Worm (Caenorhabditis elegans) whole organism, late embryonic: ENCODE results near the gene D2096.5.
A peak's percentile ranks its signal among the peaks of the same experiment; 100 is the strongest.
"Not testable (repeated sequence)": the region's sequence is repeated elsewhere in the genome, so short reads cannot be mapped to it uniquely, and the experiment has no call there.

Experiments used
- C08G9.2 ChIP-seq: sonication (generic microtip); optimal IDR thresholded peaks from 2 replicates; lab custom pipeline; 2016; ENCODE audit warnings: mild to moderate bottlenecking, missing genetic modification characterization, moderate library complexity, missing compliant biosample characterization
- F13H6.1 ChIP-seq: sonication (generic microtip); optimal IDR thresholded peaks from 2 replicates; lab custom pipeline; 2016; ENCODE audit warnings: missing genetic modification characterization, missing compliant biosample characterization
- K02D7.2 ChIP-seq: sonication (generic microtip); optimal IDR thresholded peaks from 2 replicates; lab custom pipeline; 2017; ENCODE audit warnings: mild to moderate bottlenecking, missing genetic modification characterization, missing compliant biosample characterization
- K09A11.1 ChIP-seq: sonication (generic microtip); optimal IDR thresholded peaks from 2 replicates; lab custom pipeline; 2017; ENCODE audit warnings: antibody characterized with exemption, mild to moderate bottlenecking, missing genetic modification characterization, missing compliant biosample characterization; ENCODE audit not compliant: insufficient read depth
- T23F11.4 ChIP-seq: fragments of 200-800 bp; sonication (Bioruptor generic); optimal IDR thresholded peaks from 2 replicates; lab custom pipeline; 2018; ENCODE audit warnings: mild to moderate bottlenecking, missing genetic modification characterization, missing compliant biosample characterization
- Y22D7AL.16 ChIP-seq: sonication (generic microtip); optimal IDR thresholded peaks from 2 replicates; lab custom pipeline; 2016; ENCODE audit warnings: missing genetic modification characterization, missing compliant biosample characterization
- ama-1 ChIP-seq: fragments of 150-350 bp; optimal IDR thresholded peaks from 2 replicates; lab custom pipeline; 2014
- ceh-14 ChIP-seq: sonication (generic microtip); optimal IDR thresholded peaks from 2 replicates; lab custom pipeline; 2016; ENCODE audit warnings: missing genotype, missing genetic modification characterization, missing compliant biosample characterization
- ceh-18 ChIP-seq: sonication (generic microtip); optimal IDR thresholded peaks from 2 replicates; lab custom pipeline; 2016; ENCODE audit warnings: missing genetic modification characterization, missing compliant biosample characterization
- ceh-2 ChIP-seq: sonication (generic microtip); optimal IDR thresholded peaks from 2 replicates; lab custom pipeline; 2016; ENCODE audit warnings: missing genotype, missing genetic modification characterization, missing compliant biosample characterization
- ceh-45 ChIP-seq: fragments of 200-800 bp; sonication (Bioruptor generic); IDR thresholded peaks from 2 replicates; pipeline ENCODE4 v1.3.6; 2022; ENCODE audit warnings: missing genetic modification reagents, missing genetic modification characterization, missing compliant biosample characterization
- ceh-48 ChIP-seq: sonication (generic microtip); optimal IDR thresholded peaks from 2 replicates; lab custom pipeline; 2016; ENCODE audit warnings: missing genetic modification characterization, inconsistent platforms, missing compliant biosample characterization
- che-1 ChIP-seq: sonication (generic microtip); optimal IDR thresholded peaks from 2 replicates; lab custom pipeline; 2016; ENCODE audit warnings: mild to moderate bottlenecking, missing genetic modification characterization, missing compliant biosample characterization
- dmd-4 ChIP-seq: sonication (generic microtip); optimal IDR thresholded peaks from 2 replicates; lab custom pipeline; 2016; ENCODE audit warnings: borderline replicate concordance, missing genetic modification characterization, missing compliant biosample characterization
- elt-2 ChIP-seq: sonication (generic microtip); optimal IDR thresholded peaks from 2 replicates; lab custom pipeline; 2016; ENCODE audit warnings: missing genetic modification reagents, missing genetic modification characterization, missing compliant biosample characterization
- elt-4 ChIP-seq: sonication (generic microtip); optimal IDR thresholded peaks from 2 replicates; lab custom pipeline; 2016; ENCODE audit warnings: missing genetic modification characterization, missing compliant biosample characterization
- ets-4 ChIP-seq: sonication (generic microtip); optimal IDR thresholded peaks from 2 replicates; lab custom pipeline; 2016; ENCODE audit warnings: missing genetic modification characterization, missing compliant biosample characterization
- eyg-1 ChIP-seq: sonication (generic microtip); optimal IDR thresholded peaks from 2 replicates; lab custom pipeline; 2016; ENCODE audit warnings: missing genotype, missing genetic modification characterization, missing compliant biosample characterization
- gmeb-2 ChIP-seq: sonication (generic microtip); optimal IDR thresholded peaks from 2 replicates; lab custom pipeline; 2016; ENCODE audit warnings: missing genetic modification characterization, inconsistent platforms, missing compliant biosample characterization
- hlh-15 ChIP-seq: sonication (generic microtip); optimal IDR thresholded peaks from 2 replicates; lab custom pipeline; 2016; ENCODE audit warnings: missing genetic modification characterization, missing compliant biosample characterization
- hlh-30 ChIP-seq: sonication (generic microtip); optimal IDR thresholded peaks from 2 replicates; lab custom pipeline; 2017; ENCODE audit warnings: antibody characterized with exemption, missing genetic modification characterization, missing compliant biosample characterization; ENCODE audit not compliant: insufficient read depth
- lin-11 ChIP-seq: fragments of 200-800 bp; sonication (Bioruptor generic); optimal IDR thresholded peaks from 2 replicates; lab custom pipeline; 2018; ENCODE audit warnings: mild to moderate bottlenecking, missing genetic modification characterization, missing compliant biosample characterization
- nhr-232 ChIP-seq: sonication (generic microtip); optimal IDR thresholded peaks from 2 replicates; lab custom pipeline; 2016; ENCODE audit warnings: missing genetic modification characterization, missing compliant biosample characterization
- pat-9 ChIP-seq: fragments of 200-800 bp; sonication (Bioruptor generic); optimal IDR thresholded peaks from 2 replicates; lab custom pipeline; 2018; ENCODE audit warnings: mild to moderate bottlenecking, missing genetic modification characterization, moderate library complexity, missing compliant biosample characterization
- pha-2 ChIP-seq: sonication (generic microtip); optimal IDR thresholded peaks from 2 replicates; lab custom pipeline; 2017; ENCODE audit warnings: mild to moderate bottlenecking, missing genetic modification characterization, missing compliant biosample characterization
- ref-2 ChIP-seq: sonication (generic microtip); optimal IDR thresholded peaks from 2 replicates; lab custom pipeline; 2016; ENCODE audit warnings: missing genetic modification characterization, missing compliant biosample characterization
- rnt-1 ChIP-seq: sonication (generic microtip); optimal IDR thresholded peaks from 2 replicates; lab custom pipeline; 2016; ENCODE audit warnings: missing genetic modification characterization, missing compliant biosample characterization
- sdc-2 ChIP-seq: sonication (generic microtip); optimal IDR thresholded peaks from 2 replicates; lab custom pipeline; 2016; ENCODE audit warnings: missing genotype, missing genetic modification characterization, missing compliant biosample characterization
- sox-2 ChIP-seq: fragments of 200-800 bp; sonication (Bioruptor generic); IDR thresholded peaks from 2 replicates; pipeline ENCODE4 v1.3.6; 2022; ENCODE audit warnings: missing genetic modification reagents, missing genetic modification characterization, missing compliant biosample characterization
- syd-9 ChIP-seq: sonication (generic microtip); optimal IDR thresholded peaks from 2 replicates; lab custom pipeline; 2016; ENCODE audit warnings: mild to moderate bottlenecking, missing genetic modification characterization, moderate library complexity, missing compliant biosample characterization
- unc-3 ChIP-seq, 2 experiments: fragments of 200-800 bp in 1 of 2; sonication (Bioruptor generic) in 1 of 2; sonication (generic microtip) in 1 of 2; conservative IDR thresholded peaks in 1 of 2; optimal IDR thresholded peaks in 1 of 2; 2 replicates each; pipeline versions ENCODE4 v1.3.6 to Lab custom; 2016 to 2022; ENCODE audit warnings: missing compliant biosample characterization in 2 of 2, missing genetic modification characterization in 2 of 2, missing genetic modification reagents in 1 of 2
- unc-42 ChIP-seq: sonication (generic microtip); optimal IDR thresholded peaks from 2 replicates; lab custom pipeline; 2016; ENCODE audit warnings: missing genotype, missing genetic modification characterization, missing compliant biosample characterization
- unc-55 ChIP-seq: sonication (generic microtip); optimal IDR thresholded peaks from 2 replicates; lab custom pipeline; 2017; ENCODE audit warnings: missing biosample characterization, missing genetic modification reagents, missing genetic modification characterization
- zip-5 ChIP-seq: sonication (generic microtip); optimal IDR thresholded peaks from 2 replicates; lab custom pipeline; 2016; ENCODE audit warnings: missing genetic modification characterization, missing compliant biosample characterization

D2096.5 gene

ce11 chrIV:8357299-8357698 is 2.3 kb downstream of the D2096.5 start:
- TF ChIP-seq elt-4 (tag; lab: Kevin White, UChicago) (peak; percentile 64), lin-11 (tag; lab: Kevin White, UChicago) (no peak), dmd-4 (tag; lab: Kevin White, UChicago) (no peak), hlh-30 (tag; lab: Kevin White, UChicago) (no peak), unc-55 (GFP tag; lab: Kevin White, UChicago) (no peak), ceh-18 (tag; lab: Kevin White, UChicago) (no peak), eyg-1 (no peak)

- TF ChIP-seq K02D7.2 (tag; lab: Kevin White, UChicago): no peak
- TF ChIP-seq sox-2 (GFP tag; lab: Robert Waterston, UW): no peak
- no peak for TF ChIP-seq sdc-2 (tag; lab: Kevin White, UChicago)
- TF ChIP-seq elt-2 (tag; lab: Kevin White, UChicago): no peak
- TF ChIP-seq unc-42 (tag; lab: Kevin White, UChicago): no peak
- no peak for TF ChIP-seq nhr-232 (tag; lab: Kevin White, UChicago)
- no peak for TF ChIP-seq ceh-14 (tag; lab: Kevin White, UChicago)
- no peak for TF ChIP-seq pat-9 (tag; lab: Kevin White, UChicago)
- no peak for TF ChIP-seq T23F11.4
- TF ChIP-seq pha-2 (tag; lab: Kevin White, UChicago): no peak
- TF ChIP-seq hlh-15 (tag; lab: Kevin White, UChicago): no peak
- TF ChIP-seq unc-3 (GFP tag; conservative IDR thresholded peaks at IDR 0.05; lab: Robert Waterston, UW): no peak
- no peak for TF ChIP-seq unc-3 (tag; optimal IDR thresholded peaks at IDR 0.05; lab: Kevin White, UChicago)
- TF ChIP-seq gmeb-2 (tag; lab: Kevin White, UChicago): no peak
- TF ChIP-seq lin-11 (tag; lab: Kevin White, UChicago): no peak
- no peak for TF ChIP-seq ceh-45 (GFP tag; lab: Robert Waterston, UW)
- no peak for TF ChIP-seq unc-55 (GFP tag; lab: Kevin White, UChicago)
- no peak for TF ChIP-seq hlh-30 (tag; lab: Kevin White, UChicago)
- TF ChIP-seq syd-9 (tag; lab: Kevin White, UChicago): no peak
- TF ChIP-seq, all 69 proteins: peak for 0
These were observed 4.0 kb downstream of the D2096.5 start, which contains the start of the genes F17E9.2 and col-116 for ce11 chrIV:8355592-8355991. Gene F17E9.2, plus strand, starts transcription at chrIV:8355892. Gene col-116, plus strand, starts transcription at chrIV:8355906.

- no peak for TF ChIP-seq gmeb-2 (tag; lab: Kevin White, UChicago)
- TF ChIP-seq hlh-15 (tag; lab: Kevin White, UChicago): no peak
- no peak for TF ChIP-seq T23F11.4
- no peak for TF ChIP-seq che-1 (tag; lab: Kevin White, UChicago)
- TF ChIP-seq rnt-1 (tag; lab: Kevin White, UChicago): no peak
- TF ChIP-seq K09A11.1 (tag; lab: Kevin White, UChicago): no peak
- no peak for TF ChIP-seq ref-2 (tag; lab: Kevin White, UChicago)
- no peak for TF ChIP-seq Y22D7AL.16
- no peak for TF ChIP-seq ama-1 (lab: Kevin White, UChicago)
- TF ChIP-seq F13H6.1 (tag; lab: Kevin White, UChicago): no peak
- TF ChIP-seq unc-42 (tag; lab: Kevin White, UChicago): no peak
- no peak for TF ChIP-seq ets-4 (tag; lab: Kevin White, UChicago)
- no peak for TF ChIP-seq zip-5
- TF ChIP-seq C08G9.2: no peak
- no peak for TF ChIP-seq ceh-48
These were observed 5.0 kb downstream of the D2096.5 start, which contains the start of gene F17E9.3 for ce11 chrIV:8354572-8354971. Gene F17E9.3, plus strand, starts transcription at chrIV:8354872.

- TF ChIP-seq ceh-2, ceh-14, syd-9 (tag; lab: Kevin White, UChicago): not testable (repeated sequence)
These were observed 7.5 kb downstream of the D2096.5 start, which contains the start of gene F17E9.16 for ce11 chrIV:8352036-8352435. Gene F17E9.16, plus strand, starts transcription at chrIV:8352336.
